Worm (Caenorhabditis elegans) whole organism, L3 larva: ENCODE data around the gene F28H7.2.

Experiments used
- ZK546.5 ChIP-seq: sonication (generic microtip); optimal IDR thresholded peaks from 2 replicates; lab custom pipeline; 2017; ENCODE audit warnings: missing biosample characterization, missing genetic modification characterization
- ceh-16 ChIP-seq: sonication (generic microtip); optimal IDR thresholded peaks from 2 replicates; lab custom pipeline; 2017; ENCODE audit warnings: missing biosample characterization, missing genetic modification characterization
- ceh-28 ChIP-seq: fragments of 150-350 bp; optimal IDR thresholded peaks from 2 replicates; lab custom pipeline; 2014; ENCODE audit warnings: missing biosample characterization, missing genetic modification reagents, missing genetic modification characterization
- ceh-9 ChIP-seq: sonication (generic microtip); optimal IDR thresholded peaks from 2 replicates; lab custom pipeline; 2018; ENCODE audit warnings: missing biosample characterization, missing genetic modification characterization
- daf-12 ChIP-seq: fragments of 150-350 bp; optimal IDR thresholded peaks from 2 replicates; lab custom pipeline; 2014; ENCODE audit warnings: missing biosample characterization, missing genetic modification reagents, missing genetic modification characterization
- egl-27 ChIP-seq: sonication (generic microtip); optimal IDR thresholded peaks from 4 replicates; lab custom pipeline; 2017; ENCODE audit warnings: missing biosample characterization, missing genetic modification reagents, missing genetic modification characterization
- egl-5 ChIP-seq: fragments of 150-350 bp; optimal IDR thresholded peaks from 2 replicates; lab custom pipeline; 2017; ENCODE audit warnings: missing biosample characterization, missing genetic modification reagents, missing genetic modification characterization, inconsistent platforms
- elt-1 ChIP-seq: fragments of 150-350 bp; optimal IDR thresholded peaks from 2 replicates; lab custom pipeline; 2014; ENCODE audit warnings: missing biosample characterization, missing genetic modification characterization
- elt-2 ChIP-seq: sonication (generic microtip); optimal IDR thresholded peaks from 2 replicates; lab custom pipeline; 2016; ENCODE audit warnings: missing genetic modification reagents, mild to moderate bottlenecking, missing genetic modification characterization, missing compliant biosample characterization
- elt-3 ChIP-seq, 3 experiments: fragments of 150-350 bp in 1 of 3; sonication (generic microtip) in 2 of 3; optimal IDR thresholded peaks; 2 replicates in 2 of 3; 4 replicates in 1 of 3; lab custom pipeline; 2014 to 2017; ENCODE audit warnings: missing biosample characterization in 3 of 3, missing genetic modification characterization in 3 of 3
- eor-1 ChIP-seq, 2 experiments: fragments of 150-350 bp; optimal IDR thresholded peaks; 2 replicates each; lab custom pipeline; 2014 to 2018; ENCODE audit warnings: missing biosample characterization in 2 of 2, missing genetic modification characterization in 2 of 2
- fkh-10 ChIP-seq: sonication (generic microtip); optimal IDR thresholded peaks from 2 replicates; lab custom pipeline; 2017; ENCODE audit warnings: missing biosample characterization, missing genetic modification reagents, missing genetic modification characterization
- hmg-11 ChIP-seq: sonication (generic microtip); optimal IDR thresholded peaks from 2 replicates; lab custom pipeline; 2016; ENCODE audit warnings: missing genetic modification characterization, missing compliant biosample characterization
- jun-1 ChIP-seq: fragments of 150-350 bp; optimal IDR thresholded peaks from 2 replicates; lab custom pipeline; 2014; ENCODE audit warnings: missing biosample characterization, missing genetic modification reagents, missing genetic modification characterization
- lin-15B ChIP-seq: fragments of 150-350 bp; optimal IDR thresholded peaks from 2 replicates; lab custom pipeline; 2014; ENCODE audit warnings: missing biosample characterization, missing genetic modification characterization
- lin-39 ChIP-seq: fragments of 150-350 bp; optimal IDR thresholded peaks from 2 replicates; lab custom pipeline; 2018; ENCODE audit warnings: missing biosample characterization, missing genetic modification reagents, missing genetic modification characterization
- lsy-12 ChIP-seq: sonication (generic microtip); optimal IDR thresholded peaks from 2 replicates; lab custom pipeline; 2016; ENCODE audit warnings: mild to moderate bottlenecking, missing genetic modification characterization, missing compliant biosample characterization
- mdl-1 ChIP-seq: fragments of 150-350 bp; optimal IDR thresholded peaks from 2 replicates; lab custom pipeline; 2014; ENCODE audit warnings: missing biosample characterization, missing genetic modification characterization
- mml-1 ChIP-seq: fragments of 150-350 bp; sonication (generic microtip); optimal IDR thresholded peaks from 3 replicates; lab custom pipeline; 2014; ENCODE audit warnings: missing biosample characterization, missing genetic modification characterization
- nfya-1 ChIP-seq: sonication (generic microtip); optimal IDR thresholded peaks from 2 replicates; lab custom pipeline; 2017; ENCODE audit warnings: missing genetic modification characterization, mild to moderate bottlenecking, missing compliant biosample characterization, antibody characterized with exemption, moderate library complexity; ENCODE audit not compliant: insufficient read depth
- nhr-11 ChIP-seq: fragments of 150-350 bp; optimal IDR thresholded peaks from 2 replicates; lab custom pipeline; 2014; ENCODE audit warnings: missing biosample characterization, missing genetic modification characterization
- nhr-12 ChIP-seq: fragments of 150-350 bp; optimal IDR thresholded peaks from 2 replicates; lab custom pipeline; 2014; ENCODE audit warnings: missing biosample characterization, missing genetic modification characterization
- nhr-23 ChIP-seq: fragments of 150-350 bp; optimal IDR thresholded peaks from 2 replicates; lab custom pipeline; 2014; ENCODE audit warnings: missing biosample characterization, missing genetic modification reagents, missing genetic modification characterization
- nhr-237 ChIP-seq: fragments of 150-350 bp; optimal IDR thresholded peaks from 2 replicates; lab custom pipeline; 2014; ENCODE audit warnings: missing biosample characterization, missing genetic modification characterization
- nhr-25 ChIP-seq: sonication (generic microtip); optimal IDR thresholded peaks from 2 replicates; lab custom pipeline; 2017; ENCODE audit warnings: missing biosample characterization, missing genetic modification characterization
- nhr-43 ChIP-seq: sonication (generic microtip); optimal IDR thresholded peaks from 2 replicates; lab custom pipeline; 2016; ENCODE audit warnings: mild to moderate bottlenecking, missing genetic modification characterization, missing compliant biosample characterization; ENCODE audit not compliant: poor library complexity, severe bottlenecking
- nhr-67 ChIP-seq: fragments of 150-350 bp; optimal IDR thresholded peaks from 2 replicates; lab custom pipeline; 2014; ENCODE audit warnings: missing biosample characterization, missing genetic modification characterization
- pha-4 ChIP-seq: fragments of 150-350 bp; optimal IDR thresholded peaks from 2 replicates; lab custom pipeline; 2014; ENCODE audit warnings: missing biosample characterization, missing genetic modification reagents, missing genetic modification characterization
- pqm-1 ChIP-seq: fragments of 150-350 bp; optimal IDR thresholded peaks from 2 replicates; lab custom pipeline; 2017; ENCODE audit warnings: missing biosample characterization, missing genetic modification characterization, inconsistent platforms
- sea-2 ChIP-seq: fragments of 150-350 bp; sonication (generic microtip); optimal IDR thresholded peaks from 4 replicates; lab custom pipeline; 2014; ENCODE audit warnings: missing biosample characterization, missing genetic modification reagents, missing genetic modification characterization
- skn-1 ChIP-seq: fragments of 150-350 bp; optimal IDR thresholded peaks from 2 replicates; lab custom pipeline; 2014; ENCODE audit warnings: missing biosample characterization, missing genetic modification characterization
- snpc-4 ChIP-seq: fragments of 150-350 bp; optimal IDR thresholded peaks from 2 replicates; lab custom pipeline; 2014; ENCODE audit warnings: missing biosample characterization, missing genetic modification characterization
- unc-39 ChIP-seq: sonication (generic microtip); optimal IDR thresholded peaks from 4 replicates; lab custom pipeline; 2017; ENCODE audit warnings: missing biosample characterization, missing genetic modification characterization
- unc-62 ChIP-seq: fragments of 150-350 bp; sonication (generic microtip); optimal IDR thresholded peaks from 4 replicates; lab custom pipeline; 2014; ENCODE audit warnings: missing biosample characterization, missing genetic modification reagents, missing genetic modification characterization
- ztf-11 ChIP-seq: fragments of 150-350 bp; optimal IDR thresholded peaks from 2 replicates; lab custom pipeline; 2014; ENCODE audit warnings: missing biosample characterization, missing genetic modification characterization

Gene F28H7.2

ce11 chrV:10770026-10770425 is 22.3 kb downstream of the F28H7.2 start, which contains the start of the genes D1054.1 and pas-2:
Gene D1054.1 (minus strand): TSS chrV:10770217.
Gene pas-2 (plus strand): TSS chrV:10770368.
- TF ChIP-seq fkh-10 (GFP tag; lab: Kevin White, UChicago) = no peak
- TF ChIP-seq pha-4 = peak; percentile 47
- peak; percentile 20 for TF ChIP-seq lin-15B
- TF ChIP-seq egl-5 (tag; lab: Kevin White, UChicago) = peak; percentile 71
- TF ChIP-seq skn-1 (tag; lab: Kevin White, UChicago) = peak; percentile 83
- peak; percentile 1 for TF ChIP-seq pqm-1 (tag; lab: Kevin White, UChicago)
- TF ChIP-seq snpc-4 (tag; lab: Kevin White, UChicago) = peak; percentile 49
- TF ChIP-seq ceh-28 = no peak
- TF ChIP-seq elt-2 (tag; lab: Kevin White, UChicago) = peak; percentile 19
- peak; percentile 37 for TF ChIP-seq lin-39 (tag; lab: Kevin White, UChicago)

ce11 chrV:10771390-10771789 is 23.7 kb downstream of the F28H7.2 start, which contains the start of gene D1054.3:
Gene D1054.3 (plus strand): TSS chrV:10771451.
- TF ChIP-seq lin-39 (tag; lab: Kevin White, UChicago) = no peak
- no peak for TF ChIP-seq elt-3 (tag; optimal IDR thresholded peaks at IDR 0.05; lab: Kevin White, UChicago)
- TF ChIP-seq hmg-11 (tag; lab: Kevin White, UChicago) = no peak
- TF ChIP-seq pha-4 = no peak
- TF ChIP-seq egl-27 (tag; lab: Kevin White, UChicago) = no peak
- TF ChIP-seq daf-12 (tag; lab: Kevin White, UChicago) = no peak
- TF ChIP-seq nhr-43 = no peak
- no peak for TF ChIP-seq sea-2 (GFP tag; lab: Kevin White, UChicago)
- TF ChIP-seq eor-1 (tag; optimal IDR thresholded peaks at IDR 0.05; lab: Kevin White, UChicago) = no peak
- no peak for TF ChIP-seq nhr-11 (tag; lab: Kevin White, UChicago)
- TF ChIP-seq nfya-1 (tag; lab: Kevin White, UChicago) = no peak
- no peak for TF ChIP-seq nhr-25 (tag; lab: Kevin White, UChicago)
- TF ChIP-seq unc-39 (tag; lab: Kevin White, UChicago) = no peak
- no peak for TF ChIP-seq mml-1 (tag; lab: Kevin White, UChicago)
- no peak for TF ChIP-seq lsy-12 (tag; lab: Kevin White, UChicago)
- no peak for TF ChIP-seq ceh-9 (tag; lab: Kevin White, UChicago)
- TF ChIP-seq unc-62 (GFP tag; lab: Kevin White, UChicago) = no peak
- TF ChIP-seq ceh-16 (tag; lab: Kevin White, UChicago) = no peak

DNA sequence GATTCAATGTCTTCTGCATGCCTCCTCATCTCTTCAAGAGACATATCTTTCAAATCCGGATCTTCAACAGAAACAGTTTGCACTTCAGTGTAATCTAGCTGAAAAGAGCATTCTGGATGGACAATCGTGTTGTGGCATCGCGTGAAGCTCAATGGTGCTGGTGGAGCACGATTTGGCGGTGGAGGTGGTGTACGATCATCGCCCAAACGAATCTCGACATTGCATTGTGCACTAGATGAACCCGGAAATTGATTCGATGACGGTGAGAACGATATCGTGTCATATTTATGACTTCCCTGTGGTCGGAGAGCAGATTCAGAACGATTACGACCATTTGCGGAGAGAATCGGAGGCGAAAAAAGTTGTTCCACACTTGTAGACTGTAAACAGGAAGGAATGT is 25.5 kb downstream of the F28H7.2 start:
- TF ChIP-seq ceh-16 (tag; lab: Kevin White, UChicago) = no peak
- TF ChIP-seq jun-1 (tag; lab: Kevin White, UChicago) = no peak
- TF ChIP-seq nhr-25 (tag; lab: Kevin White, UChicago) = no peak
- no peak for TF ChIP-seq lin-39 (tag; lab: Kevin White, UChicago)
- TF ChIP-seq nhr-43 = no peak
- no peak for TF ChIP-seq daf-12 (tag; lab: Kevin White, UChicago)
- TF ChIP-seq nhr-67 (tag; lab: Kevin White, UChicago) = no peak
- TF ChIP-seq nhr-12 = no peak
- no peak for TF ChIP-seq ZK546.5 (tag; lab: Kevin White, UChicago)
- no peak for TF ChIP-seq egl-27 (tag; lab: Kevin White, UChicago)
- TF ChIP-seq mdl-1 (tag; lab: Kevin White, UChicago) = no peak
- no peak for TF ChIP-seq nhr-11 (tag; lab: Kevin White, UChicago)
- TF ChIP-seq hmg-11 (tag; lab: Kevin White, UChicago) = no peak
- TF ChIP-seq nhr-237 (tag; lab: Kevin White, UChicago) = no peak
- no peak for TF ChIP-seq lsy-12 (tag; lab: Kevin White, UChicago)
- TF ChIP-seq pha-4 = no peak
- TF ChIP-seq egl-5 (tag; lab: Kevin White, UChicago) = no peak
- no peak for TF ChIP-seq ceh-28
- TF ChIP-seq mml-1 (tag; lab: Kevin White, UChicago) = no peak

- TF ChIP-seq nhr-23 (tag; lab: Kevin White, UChicago) (no peak), pqm-1 (tag; lab: Kevin White, UChicago) (peak; percentile 91), ceh-28 (peak; percentile 64), unc-62 (GFP tag; lab: Kevin White, UChicago) (no peak), mdl-1 (tag; lab: Kevin White, UChicago) (no peak), snpc-4 (tag; lab: Kevin White, UChicago) (no peak), elt-1 (tag; lab: Kevin White, UChicago) (no peak), nhr-11 (tag; lab: Kevin White, UChicago) (no peak), nfya-1 (tag; lab: Kevin White, UChicago) (no peak), elt-2 (tag; lab: Kevin White, UChicago) (peak; percentile 94), nhr-12 (no peak), jun-1 (tag; lab: Kevin White, UChicago) (peak; percentile 80), pha-4 (peak; percentile 46), ztf-11 (tag; lab: Kevin White, UChicago) (no peak)
- TF ChIP-seq, all 47 proteins: peak for 5
Observed at ce11 chrV:10776528-10777055, 28.9 kb downstream of the F28H7.2 start, which contains the start of gene D1054.5. Gene D1054.5 (minus strand): TSS chrV:10776578.
